Fruit fly (Drosophila melanogaster): ENCODE measurements around the gene Naa30A.

Gene Naa30A

DNA sequence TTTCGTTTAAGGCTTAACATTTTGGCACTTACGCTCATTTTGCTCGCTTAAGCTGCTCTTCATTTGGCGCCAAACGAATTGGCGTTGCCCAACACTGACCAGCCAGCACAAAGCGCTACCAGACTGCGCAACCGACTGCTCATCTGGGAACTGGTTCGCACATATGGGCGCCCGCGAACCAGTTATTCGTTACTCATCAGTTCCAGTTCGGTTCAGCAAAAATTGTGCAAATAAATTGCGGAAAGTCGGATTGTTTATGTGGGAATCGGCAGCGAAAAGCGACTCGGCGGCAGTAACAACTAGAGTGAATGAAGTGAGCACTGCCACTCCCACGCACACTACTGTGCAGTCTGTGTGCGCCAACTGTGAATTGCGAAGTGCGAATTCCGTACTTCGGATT is 51.0 kb downstream of the Naa30A start, which contains the start of gene Rilpl (continued):
- TF ChIP-seq Chrac-16 (GFP tag; optimal IDR thresholded peaks at IDR 0.05) (no peak), Elba2 (GFP tag; optimal IDR thresholded peaks at IDR 0.05) (no peak), ttk (GFP tag; IDR thresholded peaks at IDR 0.05) (no peak), CG2129 (GFP tag; IDR thresholded peaks at IDR 0.05; ENCODE audit: partially characterized antibody) (no peak), tap (tag; optimal IDR thresholded peaks at IDR 0.05) (no peak), CG11093 (GFP tag; IDR thresholded peaks at IDR 0.05) (no peak), her (GFP tag; optimal IDR thresholded peaks at IDR 0.05) (peak; percentile 49), NfI (GFP tag; optimal IDR thresholded peaks at IDR 0.05) (peak; percentile 27), toy (GFP tag; IDR thresholded peaks at IDR 0.05) (no peak), trh (GFP tag; optimal IDR thresholded peaks at IDR 0.05) (no peak), CG6689 (GFP tag; IDR thresholded peaks at IDR 0.05) (no peak), prd (optimal IDR thresholded peaks at IDR 0.05) (no peak), prd (GFP tag; IDR thresholded peaks at IDR 0.05) (0 out of 3 replicates have a peak, but pooled peaks have one; percentile 21), HLHmδ (GFP tag; optimal IDR thresholded peaks at IDR 0.05) (no peak), Deaf1 (tag; optimal IDR thresholded peaks at IDR 0.05) (peak; percentile 35), CG9797 (GFP tag; optimal IDR thresholded peaks at IDR 0.05) (peak; percentile 23), grn (GFP tag; optimal IDR thresholded peaks at IDR 0.05) (no peak), zen2 (GFP tag; IDR thresholded peaks at IDR 0.05; ENCODE audit: partially characterized antibody) (peak; percentile 53; the same call in 1 of the 3 replicates), CG7963 (GFP tag; IDR thresholded peaks at IDR 0.05; ENCODE audit: partially characterized antibody) (0 out of 3 replicates have a peak, but pooled peaks have one; percentile 46), da (GFP tag; optimal IDR thresholded peaks at IDR 0.05) (no peak), ftz-f1 (GFP tag; optimal IDR thresholded peaks at IDR 0.05) (no peak), mam (GFP tag; optimal IDR thresholded peaks at IDR 0.05) (peak; percentile 13), CG10366 (GFP tag; IDR thresholded peaks at IDR 0.05) (no peak), HLH3B (GFP tag; IDR thresholded peaks at IDR 0.05) (no peak), CG10431 (GFP tag; optimal IDR thresholded peaks at IDR 0.05) (no peak), CG9932 (GFP tag; IDR thresholded peaks at IDR 0.05) (peak; percentile 54; the same call in 1 of the 2 replicates), p53 (GFP tag; optimal IDR thresholded peaks at IDR 0.05) (no peak), YL-1 (GFP tag; optimal IDR thresholded peaks at IDR 0.05) (peak; percentile 84), slbo (GFP tag; IDR thresholded peaks at IDR 0.05) (peak; percentile 32; the same call in 1 of the 2 replicates), CG11085 (GFP tag; IDR thresholded peaks at IDR 0.05) (no peak), Neu2 (GFP tag; optimal IDR thresholded peaks at IDR 0.05; ENCODE audit: borderline replicate concordance) (no peak), CG7928 (GFP tag; optimal IDR thresholded peaks at IDR 0.05) (peak; percentile 10), trem (tag; optimal IDR thresholded peaks at IDR 0.05) (peak; percentile 77), HHEX (GFP tag; optimal IDR thresholded peaks at IDR 0.05) (peak; percentile 2), CG9437 (GFP tag; optimal IDR thresholded peaks at IDR 0.05) (no peak), GATAe (GFP tag; conservative IDR thresholded peaks at IDR 0.05) (no peak), ara (GFP tag; IDR thresholded peaks at IDR 0.05) (no peak), pzg (GFP tag; optimal IDR thresholded peaks at IDR 0.05) (peak; percentile 93), CoRest (tag; optimal IDR thresholded peaks at IDR 0.05) (peak; percentile 37), CG18619 (GFP tag; optimal IDR thresholded peaks at IDR 0.05) (no peak), CG10462 (GFP tag; optimal IDR thresholded peaks at IDR 0.05) (no peak), CG10147 (GFP tag; optimal IDR thresholded peaks at IDR 0.05) (no peak), CG32772 (GFP tag; IDR thresholded peaks at IDR 0.05) (no peak), CG31365 (tag; optimal IDR thresholded peaks at IDR 0.05) (no peak), gsb-n (tag; optimal IDR thresholded peaks at IDR 0.05) (peak; percentile 75), CG2199 (GFP tag; IDR thresholded peaks at IDR 0.05) (no peak), Dek (tag; optimal IDR thresholded peaks at IDR 0.05) (no peak), CG12071 (GFP tag; optimal IDR thresholded peaks at IDR 0.05) (no peak), CG12659 (GFP tag; optimal IDR thresholded peaks at IDR 0.05) (peak; percentile 69), CG5245 (GFP tag; optimal IDR thresholded peaks at IDR 0.05) (peak; percentile 8), Dbx (GFP tag; IDR thresholded peaks at IDR 0.05) (no peak), CG8924 (tag; optimal IDR thresholded peaks at IDR 0.05) (peak; percentile 5)

Measured in whole organism, embryonic.